Worm (Caenorhabditis elegans) whole organism, late embryonic: Measurements from ENCODE around the gene lido-11.
A peak's percentile ranks its signal among the peaks of the same experiment; 100 is the strongest.

ENCODE experiments used
- C38D4.7 ChIP-seq: fragments of 200-800 bp; sonication (Bioruptor generic); optimal IDR thresholded peaks from 2 replicates; lab custom pipeline; 2018; ENCODE audit warnings: mild to moderate bottlenecking, missing genetic modification characterization, moderate library complexity, missing compliant biosample characterization
- F13H6.1 ChIP-seq: sonication (generic microtip); optimal IDR thresholded peaks from 2 replicates; lab custom pipeline; 2016; ENCODE audit warnings: missing genetic modification characterization, missing compliant biosample characterization
- Y22D7AL.16 ChIP-seq: sonication (generic microtip); optimal IDR thresholded peaks from 2 replicates; lab custom pipeline; 2016; ENCODE audit warnings: missing genetic modification characterization, missing compliant biosample characterization
- ceh-14 ChIP-seq: sonication (generic microtip); optimal IDR thresholded peaks from 2 replicates; lab custom pipeline; 2016; ENCODE audit warnings: missing genotype, missing genetic modification characterization, missing compliant biosample characterization
- ceh-18 ChIP-seq: sonication (generic microtip); optimal IDR thresholded peaks from 2 replicates; lab custom pipeline; 2016; ENCODE audit warnings: missing genetic modification characterization, missing compliant biosample characterization
- ceh-22 ChIP-seq: sonication (generic microtip); optimal IDR thresholded peaks from 2 replicates; lab custom pipeline; 2017; ENCODE audit warnings: missing biosample characterization, missing genetic modification characterization
- ceh-30 ChIP-seq: fragments of 150-350 bp; optimal IDR thresholded peaks from 2 replicates; lab custom pipeline; 2014; ENCODE audit warnings: missing biosample characterization, missing genetic modification characterization
- ceh-31 ChIP-seq: sonication (generic microtip); optimal IDR thresholded peaks from 2 replicates; lab custom pipeline; 2016; ENCODE audit warnings: missing genetic modification characterization, missing compliant biosample characterization
- ceh-34 ChIP-seq: sonication (generic microtip); optimal IDR thresholded peaks from 2 replicates; lab custom pipeline; 2016; ENCODE audit warnings: mild to moderate bottlenecking, missing genetic modification characterization, missing compliant biosample characterization
- che-1 ChIP-seq: sonication (generic microtip); optimal IDR thresholded peaks from 2 replicates; lab custom pipeline; 2016; ENCODE audit warnings: mild to moderate bottlenecking, missing genetic modification characterization, missing compliant biosample characterization
- dmd-4 ChIP-seq: sonication (generic microtip); optimal IDR thresholded peaks from 2 replicates; lab custom pipeline; 2016; ENCODE audit warnings: borderline replicate concordance, missing genetic modification characterization, missing compliant biosample characterization
- elt-2 ChIP-seq: sonication (generic microtip); optimal IDR thresholded peaks from 2 replicates; lab custom pipeline; 2016; ENCODE audit warnings: missing genetic modification reagents, missing genetic modification characterization, missing compliant biosample characterization
- elt-4 ChIP-seq: sonication (generic microtip); optimal IDR thresholded peaks from 2 replicates; lab custom pipeline; 2016; ENCODE audit warnings: missing genetic modification characterization, missing compliant biosample characterization
- ets-4 ChIP-seq: sonication (generic microtip); optimal IDR thresholded peaks from 2 replicates; lab custom pipeline; 2016; ENCODE audit warnings: missing genetic modification characterization, missing compliant biosample characterization
- fkh-10 ChIP-seq: fragments of 150-350 bp; optimal IDR thresholded peaks from 2 replicates; lab custom pipeline; 2014; ENCODE audit warnings: missing biosample characterization, missing genetic modification reagents, missing genetic modification characterization
- hlh-13 ChIP-seq: fragments of 200-800 bp; sonication (Bioruptor generic); optimal IDR thresholded peaks from 2 replicates; lab custom pipeline; 2018; ENCODE audit warnings: mild to moderate bottlenecking, missing genetic modification characterization, missing compliant biosample characterization
- hlh-30 ChIP-seq: sonication (generic microtip); optimal IDR thresholded peaks from 2 replicates; lab custom pipeline; 2017; ENCODE audit warnings: antibody characterized with exemption, missing genetic modification characterization, missing compliant biosample characterization; ENCODE audit not compliant: insufficient read depth
- hlh-6 ChIP-seq: sonication (generic microtip); optimal IDR thresholded peaks from 2 replicates; lab custom pipeline; 2016; ENCODE audit warnings: missing genotype, missing genetic modification characterization, missing compliant biosample characterization
- hlh-8 ChIP-seq: sonication (generic microtip); optimal IDR thresholded peaks from 2 replicates; lab custom pipeline; 2016; ENCODE audit warnings: missing genotype, missing genetic modification characterization, missing compliant biosample characterization
- lim-6 ChIP-seq: sonication (generic microtip); optimal IDR thresholded peaks from 2 replicates; lab custom pipeline; 2016; ENCODE audit warnings: missing genetic modification characterization, missing compliant biosample characterization
- mec-3 ChIP-seq: sonication (generic microtip); optimal IDR thresholded peaks from 2 replicates; lab custom pipeline; 2016; ENCODE audit warnings: borderline replicate concordance, missing genetic modification characterization, missing compliant biosample characterization
- nfya-1 ChIP-seq: sonication (generic microtip); optimal IDR thresholded peaks from 2 replicates; lab custom pipeline; 2017; ENCODE audit warnings: missing genetic modification characterization, mild to moderate bottlenecking, missing compliant biosample characterization, antibody characterized with exemption, moderate library complexity
- nhr-11 ChIP-seq: fragments of 150-350 bp; optimal IDR thresholded peaks from 2 replicates; lab custom pipeline; 2014; ENCODE audit warnings: missing biosample characterization, missing genetic modification characterization
- nhr-232 ChIP-seq: sonication (generic microtip); optimal IDR thresholded peaks from 2 replicates; lab custom pipeline; 2016; ENCODE audit warnings: missing genetic modification characterization, missing compliant biosample characterization
- odd-2 ChIP-seq: sonication (generic microtip); optimal IDR thresholded peaks from 2 replicates; lab custom pipeline; 2017; ENCODE audit warnings: antibody characterized with exemption, mild to moderate bottlenecking, missing genetic modification characterization, missing compliant biosample characterization
- pat-9 ChIP-seq: fragments of 200-800 bp; sonication (Bioruptor generic); optimal IDR thresholded peaks from 2 replicates; lab custom pipeline; 2018; ENCODE audit warnings: mild to moderate bottlenecking, missing genetic modification characterization, moderate library complexity, missing compliant biosample characterization
- pax-1 ChIP-seq: fragments of 150-350 bp; optimal IDR thresholded peaks from 2 replicates; lab custom pipeline; 2014; ENCODE audit warnings: missing biosample characterization, missing genetic modification characterization
- pha-4 ChIP-seq: fragments of 150-350 bp; optimal IDR thresholded peaks from 2 replicates; lab custom pipeline; 2018; ENCODE audit warnings: missing biosample characterization, missing genetic modification reagents, missing genetic modification characterization
- pqm-1 ChIP-seq: sonication (generic microtip); optimal IDR thresholded peaks from 2 replicates; lab custom pipeline; 2016; ENCODE audit warnings: missing genetic modification characterization, missing compliant biosample characterization
- pros-1 ChIP-seq: fragments of 150-350 bp; optimal IDR thresholded peaks from 2 replicates; lab custom pipeline; 2014; ENCODE audit warnings: missing biosample characterization, missing genetic modification reagents, missing genetic modification characterization
- ref-2 ChIP-seq: sonication (generic microtip); optimal IDR thresholded peaks from 2 replicates; lab custom pipeline; 2016; ENCODE audit warnings: missing genetic modification characterization, missing compliant biosample characterization
- rnt-1 ChIP-seq: sonication (generic microtip); optimal IDR thresholded peaks from 2 replicates; lab custom pipeline; 2016; ENCODE audit warnings: missing genetic modification characterization, missing compliant biosample characterization
- sdc-2 ChIP-seq: sonication (generic microtip); optimal IDR thresholded peaks from 2 replicates; lab custom pipeline; 2016; ENCODE audit warnings: missing genotype, missing genetic modification characterization, missing compliant biosample characterization
- syd-9 ChIP-seq: sonication (generic microtip); optimal IDR thresholded peaks from 2 replicates; lab custom pipeline; 2016; ENCODE audit warnings: mild to moderate bottlenecking, missing genetic modification characterization, moderate library complexity, missing compliant biosample characterization
- tbx-2 ChIP-seq: sonication (generic microtip); optimal IDR thresholded peaks from 2 replicates; lab custom pipeline; 2016; ENCODE audit warnings: missing genetic modification characterization, missing compliant biosample characterization
- tbx-7 ChIP-seq: sonication (generic microtip); optimal IDR thresholded peaks from 2 replicates; lab custom pipeline; 2016; ENCODE audit warnings: missing genotype, missing genetic modification characterization, missing compliant biosample characterization
- unc-3 ChIP-seq, 2 experiments: fragments of 200-800 bp in 1 of 2; sonication (Bioruptor generic) in 1 of 2; sonication (generic microtip) in 1 of 2; conservative IDR thresholded peaks in 1 of 2; optimal IDR thresholded peaks in 1 of 2; 2 replicates each; pipeline versions ENCODE4 v1.3.6 to Lab custom; 2016 to 2022; ENCODE audit warnings: missing compliant biosample characterization in 2 of 2, missing genetic modification characterization in 2 of 2, missing genetic modification reagents in 1 of 2
- unc-55 ChIP-seq: sonication (generic microtip); optimal IDR thresholded peaks from 2 replicates; lab custom pipeline; 2017; ENCODE audit warnings: missing biosample characterization, missing genetic modification reagents, missing genetic modification characterization
- unc-86 ChIP-seq: sonication (generic microtip); optimal IDR thresholded peaks from 2 replicates; lab custom pipeline; 2016; ENCODE audit warnings: missing genetic modification characterization, missing compliant biosample characterization
- ztf-16 ChIP-seq: sonication (generic microtip); optimal IDR thresholded peaks from 2 replicates; lab custom pipeline; 2017; ENCODE audit warnings: missing genetic modification characterization, missing compliant biosample characterization

lido-11 gene

ce11 chrII:2984383-2984782 is 19.4 kb upstream of the lido-11 start:
- no peak for TF ChIP-seq sdc-2 (tag; lab: Kevin White, UChicago)
- no peak for TF ChIP-seq pax-1 (tag; lab: Kevin White, UChicago)
- no peak for TF ChIP-seq ets-4 (tag; lab: Kevin White, UChicago)
- TF ChIP-seq ztf-16 (tag; lab: Kevin White, UChicago): no peak
- no peak for TF ChIP-seq che-1
- no peak for TF ChIP-seq F13H6.1

DNA sequence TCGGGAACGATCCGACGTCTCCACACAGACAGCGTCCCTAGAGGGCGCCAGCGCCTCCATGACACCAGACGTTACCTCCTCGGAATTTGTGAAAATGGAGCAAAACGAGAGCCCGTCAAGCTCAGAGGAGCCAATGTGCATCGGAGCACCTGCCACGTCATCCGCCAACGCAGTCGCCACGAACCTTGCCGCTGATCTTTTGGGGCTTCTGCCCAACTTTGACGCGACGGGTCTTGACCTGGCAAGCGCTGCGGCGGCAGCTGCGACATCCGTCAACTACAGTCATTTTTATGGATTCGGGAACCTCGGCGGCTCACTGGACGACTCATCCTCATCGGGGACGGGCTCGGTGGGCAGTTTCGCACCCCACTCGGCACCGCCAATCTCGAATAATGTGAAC is 18.3 kb upstream of the lido-11 start:
- TF ChIP-seq pros-1 (tag; lab: Kevin White, UChicago): no peak
- peak; percentile 40 for TF ChIP-seq hlh-6 (tag; lab: Kevin White, UChicago)
- TF ChIP-seq C38D4.7: no peak
- TF ChIP-seq hlh-8 (tag; lab: Kevin White, UChicago): no peak

- TF ChIP-seq nhr-232 (tag; lab: Kevin White, UChicago): no peak
- no peak for TF ChIP-seq unc-86
- TF ChIP-seq ceh-30 (tag; lab: Kevin White, UChicago): no peak
- TF ChIP-seq pqm-1 (tag; lab: Kevin White, UChicago): no peak
- no peak for TF ChIP-seq mec-3
- no peak for TF ChIP-seq dmd-4
- no peak for TF ChIP-seq F13H6.1
- no peak for TF ChIP-seq ref-2 (tag; lab: Kevin White, UChicago)
- no peak for TF ChIP-seq nhr-11
- TF ChIP-seq syd-9 (tag; lab: Kevin White, UChicago): no peak
- no peak for TF ChIP-seq tbx-7 (tag; lab: Kevin White, UChicago)
- no peak for TF ChIP-seq nfya-1 (tag; lab: Kevin White, UChicago)
- no peak for TF ChIP-seq elt-2
Observed at ce11 chrII:2985935-2986498, 17.8 kb upstream of the lido-11 start.

DNA sequence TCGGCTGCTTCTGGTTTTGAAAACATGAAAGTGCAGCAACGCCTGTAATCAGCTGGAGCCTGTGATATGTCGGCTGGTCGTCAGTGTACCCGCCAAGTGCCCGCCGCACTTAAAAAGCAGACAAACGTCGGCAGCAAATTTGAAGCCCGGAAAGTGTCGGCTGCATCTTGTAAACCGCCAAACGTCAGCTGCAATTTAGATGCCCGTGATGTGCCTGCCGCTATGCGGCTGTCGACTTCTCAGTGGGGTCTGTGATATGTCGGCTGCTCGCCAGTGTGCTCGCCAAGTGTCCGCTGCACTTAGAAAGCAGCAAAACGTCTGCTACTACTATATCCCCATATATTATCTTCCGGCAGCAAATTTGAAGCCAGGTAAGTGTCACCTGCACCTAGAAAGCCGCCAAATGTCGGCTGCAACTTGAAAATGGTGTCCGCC is 16.6 kb upstream of the lido-11 start:
- TF ChIP-seq pax-1 (tag; lab: Kevin White, UChicago) (no peak), hlh-30 (tag; lab: Kevin White, UChicago) (no peak), ets-4 (tag; lab: Kevin White, UChicago) (no peak), ceh-22 (tag; lab: Kevin White, UChicago) (no peak), elt-4 (no peak), ceh-34 (tag; lab: Kevin White, UChicago) (no peak), ceh-30 (tag; lab: Kevin White, UChicago) (no peak), hlh-13 (GFP tag; lab: Kevin White, UChicago) (no peak), Y22D7AL.16 (tag; lab: Kevin White, UChicago) (no peak), ceh-14 (tag; lab: Kevin White, UChicago) (no peak), C38D4.7 (no peak), fkh-10 (GFP tag; lab: Kevin White, UChicago) (no peak), pat-9 (tag; lab: Kevin White, UChicago) (no peak), sdc-2 (tag; lab: Kevin White, UChicago) (no peak), unc-3 (GFP tag; conservative IDR thresholded peaks at IDR 0.05; lab: Robert Waterston, UW) (no peak), unc-3 (tag; optimal IDR thresholded peaks at IDR 0.05; lab: Kevin White, UChicago) (no peak), elt-2 (no peak), odd-2 (no peak)

- TF ChIP-seq ceh-18 (tag; lab: Kevin White, UChicago) (peak; percentile 2), nfya-1 (tag; lab: Kevin White, UChicago) (peak; percentile 60), ceh-34 (tag; lab: Kevin White, UChicago) (peak; percentile 50), Y22D7AL.16 (tag; lab: Kevin White, UChicago) (no peak), unc-55 (GFP tag; lab: Kevin White, UChicago) (peak; percentile 29), unc-3 (GFP tag; conservative IDR thresholded peaks at IDR 0.05; lab: Robert Waterston, UW) (0 out of 2 replicates have a peak, but pooled peaks have one; percentile 19), unc-3 (tag; optimal IDR thresholded peaks at IDR 0.05; lab: Kevin White, UChicago) (no peak), ztf-16 (tag; lab: Kevin White, UChicago) (no peak), sdc-2 (tag; lab: Kevin White, UChicago) (no peak), rnt-1 (peak; percentile 24), pha-4 (tag; lab: Kevin White, UChicago) (no peak), lim-6 (tag; lab: Kevin White, UChicago) (no peak), hlh-8 (tag; lab: Kevin White, UChicago) (peak; percentile 14), hlh-13 (GFP tag; lab: Kevin White, UChicago) (no peak), hlh-30 (tag; lab: Kevin White, UChicago) (peak; percentile 36), tbx-2 (tag; lab: Kevin White, UChicago) (peak; percentile 49), elt-4 (no peak), ref-2 (tag; lab: Kevin White, UChicago) (peak; percentile 31), ceh-31 (tag; lab: Kevin White, UChicago) (peak; percentile 50)
Observed at ce11 chrII:2987854-2988350, 15.9 kb upstream of the lido-11 start, which contains the start of gene lido-7. Gene lido-7, plus strand, starts transcription at chrII:2988300.
